Worm (Caenorhabditis elegans): Measurements from ENCODE around the gene nhr-249.

DNA sequence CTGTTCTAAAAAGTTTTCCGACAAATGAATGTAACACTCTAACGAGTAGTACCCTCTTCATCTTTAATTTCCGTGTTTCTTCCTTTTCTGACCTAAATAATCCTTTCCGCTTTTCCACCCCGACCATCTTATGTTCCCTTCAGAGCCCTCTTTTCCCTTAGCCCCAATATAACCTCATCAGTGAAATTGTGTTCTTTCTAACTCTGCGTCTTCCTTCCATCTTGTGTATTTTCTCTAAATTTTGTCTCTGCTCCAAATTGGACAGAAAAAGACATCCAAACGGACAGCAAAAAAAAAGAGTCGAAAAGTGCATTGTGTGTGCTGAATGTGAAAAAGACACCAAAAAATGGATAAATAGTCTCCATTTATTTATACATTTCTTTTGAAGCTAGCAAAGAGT, 12.8 kb downstream of the nhr-249 start:
- TF ChIP-seq fos-1 (tag; optimal IDR thresholded peaks at IDR 0.05) (no peak), pqm-1 (tag; optimal IDR thresholded peaks at IDR 0.05) (no peak), egl-27 (tag; optimal IDR thresholded peaks at IDR 0.05) (no peak), unc-130 (tag; optimal IDR thresholded peaks at IDR 0.05) (no peak), blmp-1 (tag; optimal IDR thresholded peaks at IDR 0.05) (no peak), unc-98 (GFP tag; IDR thresholded peaks at IDR 0.05) (no peak), sup-37 (GFP tag; optimal IDR thresholded peaks at IDR 0.05) (no peak), jun-1 (tag; optimal IDR thresholded peaks at IDR 0.05) (no peak), nhr-84 (tag; optimal IDR thresholded peaks at IDR 0.05) (no peak), nhr-11 (tag; optimal IDR thresholded peaks at IDR 0.05) (no peak), unc-30 (tag; optimal IDR thresholded peaks at IDR 0.05) (no peak), nhr-19 (GFP tag; conservative IDR thresholded peaks at IDR 0.05) (no peak)

Data from whole organism, L1 larva.